Fruit fly (Drosophila melanogaster) Kc167 (cell line): Measurements from ENCODE around the gene Mur18B.

ENCODE experiments used
- Myc ChIP-seq: fragments of >200 bp; optimal IDR thresholded peaks from 2 replicates; lab custom pipeline; 2017; ENCODE audit warnings: missing external identifiers
- Sin3A ChIP-seq: fragments of >200 bp; optimal IDR thresholded peaks from 2 replicates; lab custom pipeline; 2018; ENCODE audit warnings: missing external identifiers
- h ChIP-seq: fragments of >200 bp; optimal IDR thresholded peaks from 3 replicates; lab custom pipeline; 2018; ENCODE audit warnings: missing external identifiers
- insv ChIP-seq: fragments of >200 bp; optimal IDR thresholded peaks from 3 replicates; lab custom pipeline; 2018; ENCODE audit warnings: missing external identifiers
- psq ChIP-seq: fragments of >200 bp; optimal IDR thresholded peaks from 2 replicates; lab custom pipeline; 2017; ENCODE audit warnings: missing external identifiers
- ttk ChIP-seq: sonication (Bioruptor generic); optimal IDR thresholded peaks from 2 replicates; lab custom pipeline; 2017; ENCODE audit warnings: missing external identifiers

Gene Mur18B

dm6 chrX:19212954-19213353 lies at the start of gene Mur18B:
Gene Mur18B (plus strand): TSS chrX:19213254.
- TF ChIP-seq psq (lab: Kevin White, UChicago) (no peak), h (lab: Kevin White, UChicago) (no peak), Myc (lab: Kevin White, UChicago) (no peak), insv (no peak)

dm6 chrX:19163446-19163845 lies 49.6 kb upstream of the Mur18B start:
- no peak for TF ChIP-seq h (lab: Kevin White, UChicago)
- TF ChIP-seq insv = no peak
- no peak for TF ChIP-seq psq (lab: Kevin White, UChicago)
- TF ChIP-seq Sin3A = no peak
- TF ChIP-seq ttk (lab: Kevin White, UChicago) = no peak
- no peak for TF ChIP-seq Myc (lab: Kevin White, UChicago)

dm6 chrX:19164726-19165125 lies 48.3 kb upstream of the Mur18B start:
- TF ChIP-seq Sin3A (no peak), psq (lab: Kevin White, UChicago) (no peak), insv (no peak), ttk (lab: Kevin White, UChicago) (no peak), h (lab: Kevin White, UChicago) (no peak), Myc (lab: Kevin White, UChicago) (no peak)

- TF ChIP-seq psq (lab: Kevin White, UChicago) (no peak), Myc (lab: Kevin White, UChicago) (no peak), ttk (lab: Kevin White, UChicago) (no peak), h (lab: Kevin White, UChicago) (no peak), Sin3A (no peak), insv (no peak)
These were observed 47.7 kb upstream of the Mur18B start for dm6 chrX:19165144-19166011.

- no peak for TF ChIP-seq insv
These were observed 46.7 kb upstream of the Mur18B start for dm6 chrX:19166152-19166935.

- TF ChIP-seq Sin3A (no peak), insv (no peak), h (lab: Kevin White, UChicago) (no peak), psq (lab: Kevin White, UChicago) (no peak), ttk (lab: Kevin White, UChicago) (no peak), Myc (lab: Kevin White, UChicago) (no peak)
These were observed 46.0 kb upstream of the Mur18B start, which contains the start of gene RhoGAP18B for dm6 chrX:19167032-19167568. Gene RhoGAP18B (minus strand): TSS chrX:19167082.

- TF ChIP-seq psq (lab: Kevin White, UChicago) = no peak
- TF ChIP-seq Myc (lab: Kevin White, UChicago) = no peak
- no peak for TF ChIP-seq Sin3A
- no peak for TF ChIP-seq h (lab: Kevin White, UChicago)
- no peak for TF ChIP-seq ttk (lab: Kevin White, UChicago)
- no peak for TF ChIP-seq insv
These were observed 45.3 kb upstream of the Mur18B start for dm6 chrX:19167586-19168403.

dm6 chrX:19170791-19171190 lies 42.3 kb upstream of the Mur18B start, which contains the start of gene Inx5:
Gene Inx5 (minus strand): TSS chrX:19170883.
- TF ChIP-seq insv (no peak), h (lab: Kevin White, UChicago) (no peak), Sin3A (no peak)

dm6 chrX:19171926-19172325 lies 41.1 kb upstream of the Mur18B start:
- no peak for TF ChIP-seq psq (lab: Kevin White, UChicago)
- TF ChIP-seq h (lab: Kevin White, UChicago) = no peak
- TF ChIP-seq ttk (lab: Kevin White, UChicago) = no peak
- TF ChIP-seq Myc (lab: Kevin White, UChicago) = no peak
- no peak for TF ChIP-seq insv
- no peak for TF ChIP-seq Sin3A

- no peak for TF ChIP-seq ttk (lab: Kevin White, UChicago)
- TF ChIP-seq Myc (lab: Kevin White, UChicago) = no peak
- TF ChIP-seq h (lab: Kevin White, UChicago) = no peak
- TF ChIP-seq psq (lab: Kevin White, UChicago) = no peak
- no peak for TF ChIP-seq insv
- no peak for TF ChIP-seq Sin3A
These were observed 40.1 kb upstream of the Mur18B start for dm6 chrX:19172955-19173354.

dm6 chrX:19174092-19174491 lies 39.0 kb upstream of the Mur18B start:
- no peak for TF ChIP-seq psq (lab: Kevin White, UChicago)
- TF ChIP-seq h (lab: Kevin White, UChicago) = no peak
- no peak for TF ChIP-seq Sin3A
- TF ChIP-seq Myc (lab: Kevin White, UChicago) = no peak
- TF ChIP-seq ttk (lab: Kevin White, UChicago) = no peak
